In genomic region chr2L:20069158-20070016, dm6 we compare ENCODE assay signal across 1 fruit fly cellular context.
TF ChIP-seq lines count a peak whose summit lies in the region.

No protein-coding gene starts in this region.

TF ChIP-seq in whole organism, embryonic, 481 proteins besides CTCF, POLR2A, EP300 and RAD21 (continued from another document):
- TF ChIP-seq CG5180 (GFP tag; optimal IDR thresholded peaks at IDR 0.05; lab: Kevin White, UChicago) (peak; percentile 36), CG43689 (GFP tag; IDR thresholded peaks at IDR 0.05; lab: Robert Waterston, UW) (no peak), gcm (GFP tag; optimal IDR thresholded peaks at IDR 0.05; lab: Kevin White, UChicago) (no peak), Dip2 (GFP tag; IDR thresholded peaks at IDR 0.05; lab: Robert Waterston, UW) (no peak), ci (GFP tag; IDR thresholded peaks at IDR 0.05; lab: Robert Waterston, UW) (0 out of 3 replicates have a peak, but pooled peaks have one; percentile 35), CG3847 (GFP tag; IDR thresholded peaks at IDR 0.05; lab: Robert Waterston, UW) (no peak), CG16815 (GFP tag; optimal IDR thresholded peaks at IDR 0.05; lab: Kevin White, UChicago) (no peak), CG13123 (GFP tag; optimal IDR thresholded peaks at IDR 0.05; lab: Kevin White, UChicago) (no peak), CG12236 (GFP tag; optimal IDR thresholded peaks at IDR 0.05; lab: Kevin White, UChicago) (no peak), CG12942 (GFP tag; optimal IDR thresholded peaks at IDR 0.05; lab: Kevin White, UChicago) (no peak), en (GFP tag; optimal IDR thresholded peaks at IDR 0.05; lab: Kevin White, UChicago) (no peak), Sox100B (GFP tag; optimal IDR thresholded peaks at IDR 0.05; lab: Kevin White, UChicago) (peak; percentile 7), Mrtf (GFP tag; IDR thresholded peaks at IDR 0.05; lab: Robert Waterston, UW) (no peak), Vsx1 (GFP tag; optimal IDR thresholded peaks at IDR 0.05; lab: Kevin White, UChicago) (peak; percentile 68), CG6813 (GFP tag; optimal IDR thresholded peaks at IDR 0.05; lab: Kevin White, UChicago) (no peak), Hr51 (GFP tag; optimal IDR thresholded peaks at IDR 0.05; lab: Kevin White, UChicago) (no peak), tin (GFP tag; optimal IDR thresholded peaks at IDR 0.05; lab: Kevin White, UChicago) (no peak), Optix (GFP tag; IDR thresholded peaks at IDR 0.05; lab: Robert Waterston, UW) (no peak), Hr39 (optimal IDR thresholded peaks at IDR 0.05; lab: Kevin White, UChicago) (no peak), CG5245 (GFP tag; optimal IDR thresholded peaks at IDR 0.05; lab: Kevin White, UChicago) (no peak), repo (GFP tag; optimal IDR thresholded peaks at IDR 0.05; lab: Kevin White, UChicago) (no peak), grn (GFP tag; optimal IDR thresholded peaks at IDR 0.05; lab: Kevin White, UChicago) (peak; percentile 95), Bteb2 (GFP tag; optimal IDR thresholded peaks at IDR 0.05; lab: Kevin White, UChicago) (no peak), CG30403 (GFP tag; optimal IDR thresholded peaks at IDR 0.05; lab: Kevin White, UChicago) (no peak), CG7786 (GFP tag; optimal IDR thresholded peaks at IDR 0.05; lab: Kevin White, UChicago) (no peak), CG32532 (GFP tag; IDR thresholded peaks at IDR 0.05; lab: Robert Waterston, UW) (no peak), CG8944 (GFP tag; optimal IDR thresholded peaks at IDR 0.05; lab: Kevin White, UChicago) (no peak), Mad (GFP tag; optimal IDR thresholded peaks at IDR 0.05; lab: Kevin White, UChicago) (no peak), Hr78 (GFP tag; optimal IDR thresholded peaks at IDR 0.05; lab: Kevin White, UChicago) (peak in 1 of 2 experiments; percentile 93), nerfin-1 (tag; optimal IDR thresholded peaks at IDR 0.05; lab: Kevin White, UChicago) (no peak), CG3163 (GFP tag; optimal IDR thresholded peaks at IDR 0.05; lab: Kevin White, UChicago) (no peak), Spps (tag; optimal IDR thresholded peaks at IDR 0.05; lab: Kevin White, UChicago) (no peak), Ada2b (GFP tag; IDR thresholded peaks at IDR 0.05; lab: Robert Waterston, UW) (no peak), CG11085 (GFP tag; IDR thresholded peaks at IDR 0.05; lab: Robert Waterston, UW) (no peak), vnd (GFP tag; IDR thresholded peaks at IDR 0.05; lab: Robert Waterston, UW; ENCODE audit: partially characterized antibody) (peak; percentile 47; the same call in 1 of the 3 replicates)
